Worm (Caenorhabditis elegans): ENCODE measurements around the gene srx-114.
A peak's percentile ranks its signal among the peaks of the same experiment; 100 is the strongest.

srx-114 gene

DNA sequence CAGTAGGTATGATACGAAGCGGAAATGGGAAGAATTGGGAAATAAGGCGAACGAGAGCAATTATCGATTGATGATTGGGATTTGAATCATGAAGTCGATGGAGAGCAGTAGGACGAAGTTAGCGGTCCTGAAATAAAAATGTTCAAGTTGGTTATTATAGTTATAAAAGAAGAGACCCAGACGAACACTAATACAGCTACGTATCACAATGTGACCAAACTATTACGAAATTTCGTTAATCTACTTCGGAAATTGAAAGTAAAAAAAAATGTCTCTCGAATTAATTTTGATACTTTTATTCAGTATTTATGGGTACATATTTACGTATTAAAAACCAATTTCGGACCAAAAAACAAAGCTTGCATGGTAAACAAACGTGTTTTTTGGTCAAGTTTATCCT, 6.5 kb downstream of the srx-114 start:
- no peak for TF ChIP-seq blmp-1 (tag; optimal IDR thresholded peaks at IDR 0.05)
- TF ChIP-seq unc-62 (GFP tag; optimal IDR thresholded peaks at IDR 0.05), result no peak
- TF ChIP-seq ceh-83 (GFP tag; optimal IDR thresholded peaks at IDR 0.05), result no peak
- no peak for TF ChIP-seq cnd-1 (tag; optimal IDR thresholded peaks at IDR 0.05)
- TF ChIP-seq mep-1 (tag; optimal IDR thresholded peaks at IDR 0.05), result no peak
- TF ChIP-seq tbx-8 (GFP tag; optimal IDR thresholded peaks at IDR 0.05), result no peak
- no peak for TF ChIP-seq ham-2 (GFP tag; optimal IDR thresholded peaks at IDR 0.05)
- TF ChIP-seq drap-1 (GFP tag; optimal IDR thresholded peaks at IDR 0.05), result no peak

DNA sequence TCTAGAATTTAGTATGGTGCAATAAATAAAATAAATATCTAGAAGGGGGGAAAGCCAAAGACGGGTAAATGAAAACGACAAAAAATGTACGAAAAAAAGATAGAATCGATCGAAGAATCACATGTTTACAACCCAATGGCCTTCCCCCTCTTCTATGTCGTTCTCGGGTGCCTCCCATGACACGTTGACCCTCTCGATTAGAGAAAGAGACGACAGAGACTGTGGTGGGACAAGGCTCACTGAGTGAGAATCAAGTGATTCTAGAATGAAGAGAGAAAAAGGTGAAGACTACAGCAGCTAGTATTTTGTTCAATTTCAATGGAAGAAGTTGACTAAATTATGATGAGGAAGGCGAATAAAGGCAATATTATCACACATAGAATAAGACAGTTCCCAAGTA, 6.9 kb downstream of the srx-114 start:
- TF ChIP-seq ceh-39 (tag; optimal IDR thresholded peaks at IDR 0.05) (peak; percentile 18), lin-13 (tag; optimal IDR thresholded peaks at IDR 0.05) (no peak), pha-4 (tag; optimal IDR thresholded peaks at IDR 0.05) (peak; percentile 33), unc-39 (tag; optimal IDR thresholded peaks at IDR 0.05) (no peak), sptf-1 (tag; optimal IDR thresholded peaks at IDR 0.05) (peak; percentile 38), ces-1 (GFP tag; optimal IDR thresholded peaks at IDR 0.05) (no peak), unc-62 (GFP tag; optimal IDR thresholded peaks at IDR 0.05) (peak; percentile 39), unc-120 (tag; optimal IDR thresholded peaks at IDR 0.05; ENCODE audit: poor library complexity, severe bottlenecking) (peak; percentile 29), mep-1 (tag; optimal IDR thresholded peaks at IDR 0.05) (peak; percentile 3)

DNA sequence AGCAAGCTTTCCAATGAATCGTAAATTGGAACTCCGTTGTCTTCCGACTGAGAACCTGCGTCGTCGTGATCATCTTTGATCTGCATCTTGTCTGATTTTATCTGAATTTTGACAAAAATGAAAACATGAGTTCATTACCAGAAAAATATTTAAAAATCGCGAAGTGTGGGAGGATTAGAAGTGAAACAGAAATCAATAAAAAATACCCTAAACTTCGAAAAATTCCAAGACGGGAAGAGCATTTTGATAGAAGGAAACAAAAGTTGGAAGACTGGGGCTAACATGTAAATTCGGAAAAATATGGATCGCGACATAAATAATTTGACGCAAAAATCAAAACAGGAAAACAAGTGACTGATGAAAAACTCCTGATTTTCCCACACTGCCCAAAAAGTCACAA, 7.3 kb downstream of the srx-114 start, which contains the start of gene F07F6.8:
Gene F07F6.8, minus strand, starts transcription at position 101 of the 400 bp plus-strand sequence.
- TF ChIP-seq tbx-8 (GFP tag; optimal IDR thresholded peaks at IDR 0.05) (no peak), bed-3 (GFP tag; optimal IDR thresholded peaks at IDR 0.05) (no peak), nhr-2 (tag; optimal IDR thresholded peaks at IDR 0.05) (no peak), lin-13 (tag; optimal IDR thresholded peaks at IDR 0.05) (no peak), hlh-1 (tag; optimal IDR thresholded peaks at IDR 0.05) (no peak), ham-2 (GFP tag; optimal IDR thresholded peaks at IDR 0.05) (no peak), lin-32 (GFP tag; optimal IDR thresholded peaks at IDR 0.05) (no peak), sem-2 (GFP tag; optimal IDR thresholded peaks at IDR 0.05) (no peak), zip-8 (tag; optimal IDR thresholded peaks at IDR 0.05) (no peak), cnd-1 (tag; optimal IDR thresholded peaks at IDR 0.05) (no peak), nhr-28 (tag; optimal IDR thresholded peaks at IDR 0.05) (no peak), unc-39 (tag; optimal IDR thresholded peaks at IDR 0.05) (no peak)

DNA sequence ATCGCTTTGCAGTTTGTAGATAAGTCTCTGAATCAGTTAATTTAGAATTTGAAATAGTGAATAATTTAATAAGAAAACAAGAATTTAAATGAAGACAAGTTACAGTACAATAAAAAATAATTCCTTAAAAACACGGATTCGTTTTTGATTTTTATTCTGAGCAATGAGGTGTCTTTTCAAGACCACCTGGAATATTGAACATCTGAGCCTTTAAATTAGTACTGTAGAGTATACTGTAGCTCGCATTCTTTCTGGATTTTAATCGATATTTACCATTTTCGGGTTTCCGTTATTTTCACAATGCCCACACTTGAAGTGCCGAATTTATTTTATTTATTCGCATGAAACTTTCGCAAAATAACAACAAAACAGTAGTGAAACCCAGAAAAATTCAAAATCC, 9.1 kb downstream of the srx-114 start, which contains the start of gene F07F6.7:
Gene F07F6.7, minus strand, starts transcription at position 27 of the 400 bp plus-strand sequence.
- TF ChIP-seq unc-62 (GFP tag; optimal IDR thresholded peaks at IDR 0.05) (no peak), tbx-8 (GFP tag; optimal IDR thresholded peaks at IDR 0.05) (no peak), zip-8 (tag; optimal IDR thresholded peaks at IDR 0.05) (no peak), snpc-4 (tag; optimal IDR thresholded peaks at IDR 0.05) (no peak), elt-3 (tag; optimal IDR thresholded peaks at IDR 0.05) (no peak), M03D4.4 (tag; optimal IDR thresholded peaks at IDR 0.05) (no peak), sem-2 (GFP tag; optimal IDR thresholded peaks at IDR 0.05) (no peak), lin-32 (GFP tag; optimal IDR thresholded peaks at IDR 0.05) (no peak), nhr-76 (tag; optimal IDR thresholded peaks at IDR 0.05) (no peak), drap-1 (GFP tag; optimal IDR thresholded peaks at IDR 0.05) (no peak), mls-2 (tag; optimal IDR thresholded peaks at IDR 0.05) (no peak), mep-1 (tag; optimal IDR thresholded peaks at IDR 0.05) (no peak), unc-120 (tag; optimal IDR thresholded peaks at IDR 0.05; ENCODE audit: poor library complexity, severe bottlenecking) (no peak), nhr-2 (tag; optimal IDR thresholded peaks at IDR 0.05) (no peak), ztf-11 (tag; optimal IDR thresholded peaks at IDR 0.05) (no peak), ceh-43 (GFP tag; optimal IDR thresholded peaks at IDR 0.05) (no peak), sptf-1 (tag; optimal IDR thresholded peaks at IDR 0.05) (no peak), pha-4 (tag; optimal IDR thresholded peaks at IDR 0.05) (no peak)

DNA sequence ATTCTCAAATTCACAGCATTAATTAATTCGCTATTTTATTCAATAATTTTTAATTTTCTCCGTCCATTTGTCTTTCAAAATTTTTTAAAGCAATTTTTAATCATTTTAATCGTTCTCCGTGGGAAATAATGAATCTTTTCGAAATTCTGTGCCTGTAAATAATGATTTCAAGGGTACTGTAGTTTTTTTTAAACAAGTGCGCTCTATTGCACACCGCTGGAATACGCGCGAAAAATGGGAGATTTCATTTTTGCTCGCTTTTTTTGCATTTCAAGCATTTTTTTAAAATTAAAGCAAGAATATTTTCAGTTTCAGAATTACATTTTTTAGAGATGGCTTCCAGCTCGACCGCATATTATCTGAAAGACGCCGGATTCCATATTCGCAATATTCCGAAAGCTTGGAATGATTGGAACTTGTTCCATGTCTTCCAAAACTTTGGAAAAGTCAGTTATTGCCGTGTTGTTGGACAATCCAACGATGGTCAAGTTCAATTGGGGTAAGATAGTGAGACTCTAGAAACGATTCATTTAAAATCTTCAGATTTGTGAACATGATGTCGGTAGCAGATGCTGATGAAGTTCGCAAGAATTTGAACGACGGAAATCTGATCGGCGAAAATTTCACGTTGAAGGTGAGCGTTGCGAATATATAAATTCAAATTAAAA, 11.9 kb downstream of the srx-114 start, which contains the start of gene tofu-6:
Gene tofu-6, plus strand, starts transcription at position 302 of the 668 bp plus-strand sequence.
- no peak for TF ChIP-seq ham-2 (GFP tag; optimal IDR thresholded peaks at IDR 0.05)
- TF ChIP-seq lsy-2 (tag; optimal IDR thresholded peaks at IDR 0.05), result peak; percentile 79
